Worm (Caenorhabditis elegans) whole organism, L3 larva: Measurements from ENCODE around the gene mab-21.

Experiments
- ceh-82 ChIP-seq: fragments of 150-350 bp; optimal IDR thresholded peaks from 2 replicates; lab custom pipeline; 2014; ENCODE audit warnings: missing biosample characterization, missing genetic modification characterization
- jun-1 ChIP-seq: fragments of 150-350 bp; optimal IDR thresholded peaks from 2 replicates; lab custom pipeline; 2014; ENCODE audit warnings: missing biosample characterization, missing genetic modification reagents, missing genetic modification characterization
- nhr-76 ChIP-seq: fragments of 150-350 bp; sonication (generic microtip); optimal IDR thresholded peaks from 5 replicates; lab custom pipeline; 2014; ENCODE audit warnings: missing biosample characterization, missing genetic modification characterization
- tbx-2 ChIP-seq: sonication (generic microtip); optimal IDR thresholded peaks from 2 replicates; lab custom pipeline; 2016; ENCODE audit warnings: mild to moderate bottlenecking, missing genetic modification characterization, missing compliant biosample characterization

DNA sequence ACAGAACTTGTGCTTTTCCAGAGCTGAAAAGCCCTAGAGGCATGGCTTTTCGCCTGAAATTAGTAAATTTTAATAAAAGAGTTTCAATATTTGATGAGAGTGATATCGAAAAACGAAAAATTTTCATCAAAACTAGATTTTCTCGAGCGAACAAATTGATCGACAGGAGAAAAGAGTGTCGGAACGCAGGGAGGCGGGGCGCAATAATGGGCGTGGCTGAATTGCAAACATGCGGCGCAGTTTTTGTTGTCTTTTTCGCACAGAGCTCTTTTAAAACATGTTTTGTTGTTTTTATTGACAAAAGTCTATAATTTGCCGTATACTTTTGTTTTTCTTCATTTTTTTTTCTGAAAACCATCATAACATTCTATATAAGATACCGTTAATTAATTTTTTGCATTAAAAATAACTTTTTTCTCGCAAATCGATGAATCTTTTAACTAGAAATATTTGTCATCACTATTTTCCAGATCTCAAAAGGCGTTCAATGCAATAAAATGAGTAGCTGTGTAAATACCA is 22.1 kb upstream of the mab-21 start, which contains the start of the genes sel-5 and wdr-48:
- TF ChIP-seq jun-1 (tag; lab: Kevin White, UChicago) (no peak), ceh-82 (no peak), tbx-2 (tag; lab: Kevin White, UChicago) (no peak), nhr-76 (tag; lab: Kevin White, UChicago) (no peak)
